Fruit fly (Drosophila melanogaster) whole organism, wandering third instar larva: Measurements from ENCODE around the gene Hs2st.

Experiments
- Abd-B ChIP-seq: fragments of >200 bp; optimal IDR thresholded peaks from 2 replicates; lab custom pipeline; 2017; ENCODE audit warnings: missing biosample characterization, missing genetic modification characterization
- CG32264 ChIP-seq: fragments of 200-800 bp; sonication (Bioruptor generic); optimal IDR thresholded peaks from 2 replicates; lab custom pipeline; 2016; ENCODE audit warnings: missing biosample characterization, missing genetic modification characterization
- CrebA ChIP-seq: fragments of 200-800 bp; sonication (Bioruptor generic); optimal IDR thresholded peaks from 2 replicates; lab custom pipeline; 2016; ENCODE audit warnings: missing biosample characterization, mild to moderate bottlenecking, missing genetic modification characterization, borderline replicate concordance
- Dif ChIP-seq: fragments of 200-275, 200-300 bp; sonication (Bioruptor generic); optimal IDR thresholded peaks from 2 replicates; lab custom pipeline; 2018; ENCODE audit warnings: missing biosample characterization, missing genetic modification characterization; ENCODE audit not compliant: partially characterized antibody
- GATAd ChIP-seq: sonication (Bioruptor generic); optimal IDR thresholded peaks from 2 replicates; lab custom pipeline; 2016; ENCODE audit warnings: missing biosample characterization, missing genetic modification characterization
- Hr83 ChIP-seq: fragments of 200-300 bp; sonication (Bioruptor generic); optimal IDR thresholded peaks from 2 replicates; lab custom pipeline; 2016; ENCODE audit warnings: missing biosample characterization, mild to moderate bottlenecking, missing genetic modification characterization, moderate library complexity; ENCODE audit not compliant: poor library complexity, severe bottlenecking
- Myc ChIP-seq: fragments of >200 bp; optimal IDR thresholded peaks from 2 replicates; lab custom pipeline; 2017
- N ChIP-seq: fragments of >200 bp; optimal IDR thresholded peaks from 2 replicates; lab custom pipeline; 2018; ENCODE audit warnings: missing biosample characterization, missing external identifiers, missing genetic modification characterization
- OdsH ChIP-seq: fragments of 200-800 bp; sonication (Bioruptor generic); optimal IDR thresholded peaks from 2 replicates; lab custom pipeline; 2016; ENCODE audit warnings: missing biosample characterization, mild to moderate bottlenecking, missing genetic modification characterization
- fru ChIP-seq: fragments of 200-800 bp; sonication (Bioruptor generic); optimal IDR thresholded peaks from 3 replicates; lab custom pipeline; 2016; ENCODE audit warnings: missing biosample characterization, mild to moderate bottlenecking, missing genetic modification characterization
- jim ChIP-seq: fragments of 175-275, 200-325 bp; sonication (Bioruptor generic); optimal IDR thresholded peaks from 2 replicates; lab custom pipeline; 2016; ENCODE audit warnings: missing biosample characterization, mild to moderate bottlenecking, missing genetic modification characterization
- lola ChIP-seq: fragments of >200 bp; optimal IDR thresholded peaks from 2 replicates; lab custom pipeline; 2017; ENCODE audit warnings: missing biosample characterization, missing genetic modification characterization
- psq ChIP-seq: fragments of 200-800 bp; sonication (Bioruptor generic); optimal IDR thresholded peaks from 3 replicates; lab custom pipeline; 2017; ENCODE audit warnings: missing biosample characterization, mild to moderate bottlenecking, missing genetic modification characterization, moderate library complexity

dm6 chr2L:19462898-19463297 is 18.3 kb upstream of the Hs2st start:
- TF ChIP-seq CG32264 (GFP tag; lab: Kevin White, UChicago) (no peak), Hr83 (GFP tag; lab: Kevin White, UChicago) (no peak), lola (GFP tag; lab: Kevin White, UChicago) (no peak), fru (GFP tag; lab: Kevin White, UChicago) (no peak), N (GFP tag; lab: Kevin White, UChicago) (no peak), psq (GFP tag; lab: Kevin White, UChicago) (no peak), Myc (lab: Kevin White, UChicago) (no peak), OdsH (GFP tag; lab: Kevin White, UChicago) (no peak), Dif (no peak), CrebA (no peak), Abd-B (no peak), jim (GFP tag; lab: Kevin White, UChicago) (no peak), GATAd (no peak)
